Fruit fly (Drosophila melanogaster): ENCODE data around the gene tow.

The tow gene

dm6 chr3L:6963792-6964487 is 21.3 kb downstream of the tow start (continued):
- TF ChIP-seq CG11093 (GFP tag; IDR thresholded peaks at IDR 0.05) (0 out of 3 replicates have a peak, but pooled peaks have one; percentile 53), zen2 (GFP tag; IDR thresholded peaks at IDR 0.05; ENCODE audit: partially characterized antibody) (no peak), caup (GFP tag; optimal IDR thresholded peaks at IDR 0.05; ENCODE audit: severe bottlenecking) (peak; percentile 48), amos (GFP tag; IDR thresholded peaks at IDR 0.05; ENCODE audit: partially characterized antibody) (no peak), tin (GFP tag; optimal IDR thresholded peaks at IDR 0.05) (peak; percentile 80), danr (GFP tag; IDR thresholded peaks at IDR 0.05) (peak; percentile 35; the same call in 1 of the 2 replicates), dmrt99B (tag; optimal IDR thresholded peaks at IDR 0.05) (peak; percentile 91), CG32532 (GFP tag; IDR thresholded peaks at IDR 0.05) (peak; percentile 77), CG11085 (GFP tag; IDR thresholded peaks at IDR 0.05) (0 out of 2 replicates have a peak, but pooled peaks have one; percentile 48), sc (optimal IDR thresholded peaks at IDR 0.05) (no peak), sc (GFP tag; optimal IDR thresholded peaks at IDR 0.05) (peak; percentile 74), Hr3 (GFP tag; optimal IDR thresholded peaks at IDR 0.05) (peak; percentile 81), hbn (GFP tag; IDR thresholded peaks at IDR 0.05; ENCODE audit: partially characterized antibody) (no peak), CG30020 (tag; optimal IDR thresholded peaks at IDR 0.05) (peak; percentile 44), scrt (GFP tag; optimal IDR thresholded peaks at IDR 0.05) (peak; percentile 55), Dbx (GFP tag; IDR thresholded peaks at IDR 0.05) (peak; percentile 36; the same call in 1 of the 3 replicates), CG6654 (GFP tag; optimal IDR thresholded peaks at IDR 0.05) (peak; percentile 48), klu (GFP tag; IDR thresholded peaks at IDR 0.05) (peak; percentile 39; the same call in 1 of the 2 replicates), Dfd (GFP tag; optimal IDR thresholded peaks at IDR 0.05) (no peak), CG12942 (GFP tag; optimal IDR thresholded peaks at IDR 0.05) (peak; percentile 69), grn (GFP tag; optimal IDR thresholded peaks at IDR 0.05) (peak; percentile 47), TFAM (GFP tag; optimal IDR thresholded peaks at IDR 0.05) (peak; percentile 40), CG3065 (GFP tag; optimal IDR thresholded peaks at IDR 0.05) (peak; percentile 69), Fer1 (GFP tag; optimal IDR thresholded peaks at IDR 0.05) (peak; percentile 78), eve (GFP tag; optimal IDR thresholded peaks at IDR 0.05) (no peak), CG17359 (tag; optimal IDR thresholded peaks at IDR 0.05) (peak; percentile 84), CG4730 (GFP tag; IDR thresholded peaks at IDR 0.05) (peak; percentile 51; the same call in 1 of the 2 replicates), kni (GFP tag; optimal IDR thresholded peaks at IDR 0.05) (no peak), wdn (GFP tag; IDR thresholded peaks at IDR 0.05) (peak; percentile 50), CG7372 (GFP tag; IDR thresholded peaks at IDR 0.05) (peak; percentile 75), CG2202 (tag; optimal IDR thresholded peaks at IDR 0.05) (peak; percentile 69), CG4360 (GFP tag; IDR thresholded peaks at IDR 0.05) (no peak), nau (GFP tag; optimal IDR thresholded peaks at IDR 0.05) (peak; percentile 44), CG12769 (tag; optimal IDR thresholded peaks at IDR 0.05) (peak; percentile 88), CG3847 (GFP tag; IDR thresholded peaks at IDR 0.05) (peak; percentile 77), YL-1 (GFP tag; optimal IDR thresholded peaks at IDR 0.05) (peak; percentile 2), sd (tag; optimal IDR thresholded peaks at IDR 0.05) (peak; percentile 24), CG5180 (GFP tag; optimal IDR thresholded peaks at IDR 0.05) (no peak), pita (GFP tag; optimal IDR thresholded peaks at IDR 0.05) (no peak), psq (GFP tag; optimal IDR thresholded peaks at IDR 0.05) (no peak), sens-2 (GFP tag; IDR thresholded peaks at IDR 0.05) (0 out of 2 replicates have a peak, but pooled peaks have one; percentile 61), ac (GFP tag; optimal IDR thresholded peaks at IDR 0.05) (peak; percentile 37), CG10979 (tag; optimal IDR thresholded peaks at IDR 0.05) (peak; percentile 88), CG12391 (tag; optimal IDR thresholded peaks at IDR 0.05) (peak; percentile 90), ATbp (GFP tag; optimal IDR thresholded peaks at IDR 0.05) (peak; percentile 76), toy (GFP tag; IDR thresholded peaks at IDR 0.05) (no peak), Lim3 (GFP tag; IDR thresholded peaks at IDR 0.05) (peak; percentile 64), tap (tag; optimal IDR thresholded peaks at IDR 0.05) (peak; percentile 80), CG17328 (GFP tag; IDR thresholded peaks at IDR 0.05) (peak; percentile 63)
